Fruit fly (Drosophila melanogaster): ENCODE data around the gene Nulp1.
A peak's percentile ranks its signal among the peaks of the same experiment; 100 is the strongest.

Gene Nulp1

dm6 chr3L:8091650-8092068, 18.5 kb upstream of the Nulp1 start, which contains the start of gene CG7565:
CG7565 (minus strand) TSS chr3L:8091786.
- TF ChIP-seq Sox102F (GFP tag; optimal IDR thresholded peaks at IDR 0.05) = peak; percentile 36
- TF ChIP-seq CG6163 (GFP tag; IDR thresholded peaks at IDR 0.05) = no peak
- TF ChIP-seq Met (GFP tag; optimal IDR thresholded peaks at IDR 0.05) = peak; percentile 26
- no peak for TF ChIP-seq CG11762 (GFP tag; optimal IDR thresholded peaks at IDR 0.05; ENCODE audit: insufficient read depth)
- TF ChIP-seq CG10631 (GFP tag; optimal IDR thresholded peaks at IDR 0.05) = no peak
- no peak for TF ChIP-seq achi (GFP tag; optimal IDR thresholded peaks at IDR 0.05)
- TF ChIP-seq Eip93F (GFP tag; optimal IDR thresholded peaks at IDR 0.05) = no peak
- TF ChIP-seq CG11902 (GFP tag; optimal IDR thresholded peaks at IDR 0.05) = no peak
- TF ChIP-seq CG32006 (GFP tag; optimal IDR thresholded peaks at IDR 0.05) = no peak
- TF ChIP-seq Ets96B (tag; optimal IDR thresholded peaks at IDR 0.05) = no peak
- TF ChIP-seq CG7368 (GFP tag; optimal IDR thresholded peaks at IDR 0.05) = no peak
- no peak for TF ChIP-seq Hr4 (GFP tag; optimal IDR thresholded peaks at IDR 0.05)
- no peak for TF ChIP-seq Blimp-1 (GFP tag; optimal IDR thresholded peaks at IDR 0.05)
- TF ChIP-seq CG10669 (GFP tag; optimal IDR thresholded peaks at IDR 0.05) = peak; percentile 8
- TF ChIP-seq svp (GFP tag) = no peak
- peak; percentile 84 for TF ChIP-seq vri (GFP tag; optimal IDR thresholded peaks at IDR 0.05)
- TF ChIP-seq acj6 (GFP tag; optimal IDR thresholded peaks at IDR 0.05) = no peak
- TF ChIP-seq CG8632 (GFP tag; optimal IDR thresholded peaks at IDR 0.05) = no peak
- TF ChIP-seq Eip75B (GFP tag; optimal IDR thresholded peaks at IDR 0.05) = no peak
- no peak for TF ChIP-seq CG3032 (tag; optimal IDR thresholded peaks at IDR 0.05)
- TF ChIP-seq lz (GFP tag; optimal IDR thresholded peaks at IDR 0.05) = peak; percentile 16
- TF ChIP-seq CG4318 (GFP tag; optimal IDR thresholded peaks at IDR 0.05) = no peak
- no peak for TF ChIP-seq CG16779 (tag; optimal IDR thresholded peaks at IDR 0.05)
- peak; percentile 13 for TF ChIP-seq fkh (GFP tag; optimal IDR thresholded peaks at IDR 0.05)
- no peak for TF ChIP-seq CG11294 (GFP tag; IDR thresholded peaks at IDR 0.05)
- TF ChIP-seq Smox (GFP tag; optimal IDR thresholded peaks at IDR 0.05) = no peak
- peak; percentile 19 for TF ChIP-seq CG6792 (GFP tag; optimal IDR thresholded peaks at IDR 0.05)
- TF ChIP-seq CG6808 (GFP tag; optimal IDR thresholded peaks at IDR 0.05) = no peak
- TF ChIP-seq CG34406 (GFP tag; optimal IDR thresholded peaks at IDR 0.05) = no peak
- TF ChIP-seq pdm3 (GFP tag; optimal IDR thresholded peaks at IDR 0.05) = no peak
- no peak for TF ChIP-seq Ets21C (GFP tag; optimal IDR thresholded peaks at IDR 0.05)
- TF ChIP-seq CG1621 (tag; optimal IDR thresholded peaks at IDR 0.05) = no peak
- 0 out of 3 replicates have a peak, but pooled peaks have one; percentile 37 for TF ChIP-seq eg (GFP tag; IDR thresholded peaks at IDR 0.05)
- TF ChIP-seq topi (GFP tag; optimal IDR thresholded peaks at IDR 0.05) = peak; percentile 2
- no peak for TF ChIP-seq cyc (GFP tag; optimal IDR thresholded peaks at IDR 0.05)
- TF ChIP-seq CG15336 (GFP tag; IDR thresholded peaks at IDR 0.05) = 0 out of 2 replicates have a peak, but pooled peaks have one; percentile 27
- TF ChIP-seq CG3919 (GFP tag; optimal IDR thresholded peaks at IDR 0.05) = peak; percentile 44
- TF ChIP-seq ss (GFP tag; optimal IDR thresholded peaks at IDR 0.05) = peak in 1 of 2 experiments; percentile 1
- peak; percentile 12 for TF ChIP-seq OdsH (GFP tag; optimal IDR thresholded peaks at IDR 0.05)
- peak; percentile 7 for TF ChIP-seq CG8319 (GFP tag; optimal IDR thresholded peaks at IDR 0.05)
- TF ChIP-seq salr (GFP tag; optimal IDR thresholded peaks at IDR 0.05) = no peak
- no peak for TF ChIP-seq dac (GFP tag; optimal IDR thresholded peaks at IDR 0.05)
- peak; percentile 56 for TF ChIP-seq Eip78C (GFP tag)
- no peak for TF ChIP-seq Sox15 (GFP tag; optimal IDR thresholded peaks at IDR 0.05)
- no peak for TF ChIP-seq Hr39 (GFP tag; optimal IDR thresholded peaks at IDR 0.05)
- no peak for TF ChIP-seq fd59A (GFP tag; optimal IDR thresholded peaks at IDR 0.05)
- no peak for TF ChIP-seq CG6854 (GFP tag; optimal IDR thresholded peaks at IDR 0.05)
- TF ChIP-seq Lpt (GFP tag; optimal IDR thresholded peaks at IDR 0.05) = no peak
- no peak for TF ChIP-seq dsx (GFP tag; optimal IDR thresholded peaks at IDR 0.05; ENCODE audit: poor library complexity, severe bottlenecking)
- TF ChIP-seq CG31627 (GFP tag; optimal IDR thresholded peaks at IDR 0.05) = peak; percentile 9
- no peak for TF ChIP-seq Hr38 (GFP tag; optimal IDR thresholded peaks at IDR 0.05)
- TF ChIP-seq CG6276 (GFP tag; optimal IDR thresholded peaks at IDR 0.05) = no peak
- TF ChIP-seq CG8119 (GFP tag; IDR thresholded peaks at IDR 0.05) = peak; percentile 33; the same call in 1 of the 3 replicates
